Worm (Caenorhabditis elegans) whole organism, young adult: ENCODE data around the gene C47G2.4.

Source experiments
- F22D6.2 ChIP-seq: sonication (generic microtip); optimal IDR thresholded peaks from 2 replicates; lab custom pipeline; 2016; ENCODE audit warnings: mild to moderate bottlenecking, missing genetic modification characterization, missing compliant biosample characterization
- F49E8.2 ChIP-seq: sonication (generic microtip); optimal IDR thresholded peaks from 3 replicates; lab custom pipeline; 2017; ENCODE audit warnings: missing genetic modification characterization, mild to moderate bottlenecking, missing compliant biosample characterization, antibody characterized with exemption, moderate library complexity; ENCODE audit not compliant: insufficient read depth
- F55B11.4 ChIP-seq: sonication (generic microtip); optimal IDR thresholded peaks from 2 replicates; lab custom pipeline; 2016; ENCODE audit warnings: missing compliant biosample characterization, missing genetic modification characterization, borderline replicate concordance; ENCODE audit not compliant: insufficient read depth
- Y79H2A.3 ChIP-seq: fragments of 200-800 bp; sonication (Bioruptor generic); conservative IDR thresholded peaks from 2 replicates; pipeline ENCODE4 v1.3.6; 2022; ENCODE audit warnings: missing genetic modification reagents, missing genetic modification characterization, missing compliant biosample characterization
- atf-7 ChIP-seq: sonication (generic microtip); optimal IDR thresholded peaks from 2 replicates; lab custom pipeline; 2017; ENCODE audit warnings: mild to moderate bottlenecking, missing genetic modification characterization, missing compliant biosample characterization
- cebp-1 ChIP-seq, 2 experiments: fragments of 200-800 bp in 1 of 2; sonication (Bioruptor generic) in 1 of 2; sonication (generic microtip) in 1 of 2; IDR thresholded peaks in 1 of 2; optimal IDR thresholded peaks in 1 of 2; 2 replicates each; pipeline versions ENCODE4 v1.3.6 to Lab custom; 2017 to 2022; ENCODE audit warnings: missing compliant biosample characterization in 2 of 2, missing genetic modification characterization in 2 of 2, mild to moderate bottlenecking in 1 of 2, missing genetic modification reagents in 1 of 2, moderate library complexity in 1 of 2
- him-1 ChIP-seq: sonication (generic microtip); optimal IDR thresholded peaks from 2 replicates; lab custom pipeline; 2016; ENCODE audit warnings: missing genotype, missing genetic modification reagents, missing genetic modification characterization, missing compliant biosample characterization
- nhr-179 ChIP-seq: sonication (generic microtip); optimal IDR thresholded peaks from 2 replicates; lab custom pipeline; 2016; ENCODE audit warnings: mild to moderate bottlenecking, missing genetic modification characterization, missing compliant biosample characterization
- sdz-38 ChIP-seq: sonication (generic microtip); optimal IDR thresholded peaks from 2 replicates; lab custom pipeline; 2016; ENCODE audit warnings: missing genotype, missing genetic modification characterization, missing compliant biosample characterization
- snpc-4 ChIP-seq, 5 experiments: fragments of 150-350 bp in 1 of 5; sonication (generic microtip) in 4 of 5; optimal IDR thresholded peaks; 2 replicates each; lab custom pipeline; 2014 to 2018; ENCODE audit warnings: missing genetic modification characterization in 5 of 5, missing biosample characterization in 3 of 5, antibody characterized with exemption in 2 of 5, mild to moderate bottlenecking in 2 of 5, missing compliant biosample characterization in 2 of 5, missing genotype in 2 of 5, moderate library complexity in 2 of 5, missing genetic modification reagents in 1 of 5
- unc-130 ChIP-seq: sonication (generic microtip); optimal IDR thresholded peaks from 2 replicates; lab custom pipeline; 2016; ENCODE audit warnings: missing genetic modification reagents, missing genetic modification characterization, missing compliant biosample characterization
- ztf-6 ChIP-seq: fragments of 200-800 bp; sonication (Bioruptor generic); IDR thresholded peaks from 2 replicates; pipeline ENCODE4 v1.3.6; 2022; ENCODE audit warnings: missing genetic modification reagents, missing genetic modification characterization, missing compliant biosample characterization

DNA sequence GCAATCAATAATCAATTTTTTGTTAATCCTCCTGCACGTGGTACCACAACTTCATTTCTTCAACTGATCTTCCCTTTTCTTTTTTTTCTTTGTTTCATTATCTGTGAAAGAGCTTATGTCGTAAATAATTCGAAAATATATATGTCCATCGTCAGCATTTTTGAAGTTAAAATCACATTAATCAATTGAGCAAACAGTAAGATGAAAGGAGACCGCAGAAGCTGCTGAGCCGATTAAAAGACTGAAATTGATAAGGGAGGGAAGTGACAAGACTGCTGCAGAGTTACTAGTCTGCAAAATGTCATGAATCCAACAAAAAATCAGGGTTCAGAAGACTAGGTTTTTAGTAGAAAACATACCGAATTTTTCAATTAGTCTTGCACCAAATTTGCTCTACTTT lies 9.6 kb downstream of the C47G2.4 start:
- no peak for TF ChIP-seq Y79H2A.3 (GFP tag; lab: Robert Waterston, UW)
- TF ChIP-seq nhr-179 (tag; lab: Kevin White, UChicago), result no peak
- no peak for TF ChIP-seq atf-7 (tag; lab: Kevin White, UChicago)
- no peak for TF ChIP-seq snpc-4 (GFP tag; optimal IDR thresholded peaks at IDR 0.05; lab: Kevin White, UChicago)
- no peak for TF ChIP-seq snpc-4 (tag; optimal IDR thresholded peaks at IDR 0.05; lab: Kevin White, UChicago)
- TF ChIP-seq F55B11.4 (tag; lab: Kevin White, UChicago), result no peak
- no peak for TF ChIP-seq ztf-6 (GFP tag; lab: Robert Waterston, UW)
- TF ChIP-seq cebp-1 (GFP tag; IDR thresholded peaks at IDR 0.05; lab: Robert Waterston, UW), result no peak
- no peak for TF ChIP-seq cebp-1 (tag; optimal IDR thresholded peaks at IDR 0.05; lab: Kevin White, UChicago)
- TF ChIP-seq sdz-38 (tag; lab: Kevin White, UChicago), result no peak
- TF ChIP-seq F49E8.2 (tag; lab: Kevin White, UChicago), result no peak
- TF ChIP-seq unc-130 (GFP tag; lab: Kevin White, UChicago), result no peak
- TF ChIP-seq him-1 (tag; lab: Kevin White, UChicago), result no peak
- no peak for TF ChIP-seq F22D6.2 (tag; lab: Kevin White, UChicago)
